Fruit fly (Drosophila melanogaster): ENCODE results near the gene Mgat2.

dm6 chr3R:30056592-30057135 lies 34.6 kb upstream of the Mgat2 start, which contains the start of the genes CG7950 and Rpp14a:
- TF ChIP-seq Pif1A (GFP tag; optimal IDR thresholded peaks at IDR 0.05) (no peak), CG13204 (GFP tag; optimal IDR thresholded peaks at IDR 0.05) (no peak), D1 (tag; optimal IDR thresholded peaks at IDR 0.05) (no peak), CG12605 (GFP tag; IDR thresholded peaks at IDR 0.05) (peak; percentile 74), EcR (GFP tag; optimal IDR thresholded peaks at IDR 0.05) (no peak), CG9948 (tag; optimal IDR thresholded peaks at IDR 0.05) (peak; percentile 64), rn (GFP tag; IDR thresholded peaks at IDR 0.05) (peak; percentile 73), Ets98B (GFP tag; IDR thresholded peaks at IDR 0.05) (peak; percentile 86), CG10348 (GFP tag; IDR thresholded peaks at IDR 0.05) (no peak), Pif1B (GFP tag; optimal IDR thresholded peaks at IDR 0.05) (no peak), CG4496 (GFP tag; IDR thresholded peaks at IDR 0.05) (peak; percentile 90), CG32121 (GFP tag; IDR thresholded peaks at IDR 0.05) (peak; percentile 85), CG15710 (tag; optimal IDR thresholded peaks at IDR 0.05) (peak; percentile 83)
